Worm (Caenorhabditis elegans) whole organism, L1 larva: ENCODE data around the gene C07D8.5.

Experiments used
- ama-1 ChIP-seq: fragments of 150-350 bp; optimal IDR thresholded peaks from 2 replicates; lab custom pipeline; 2014
- egl-27 ChIP-seq, 2 experiments: fragments of 150-350 bp in 1 of 2; sonication (generic microtip); optimal IDR thresholded peaks; 3 replicates each; lab custom pipeline; 2017 to 2018; ENCODE audit warnings: missing biosample characterization in 2 of 2, missing genetic modification characterization in 2 of 2, missing genetic modification reagents in 2 of 2
- fkh-4 ChIP-seq: sonication (generic microtip); optimal IDR thresholded peaks from 2 replicates; lab custom pipeline; 2016; ENCODE audit warnings: missing compliant biosample characterization, missing genetic modification characterization, borderline replicate concordance
- lin-14 ChIP-seq: fragments of 200-800 bp; sonication (Bioruptor generic); optimal IDR thresholded peaks from 2 replicates; lab custom pipeline; 2018; ENCODE audit warnings: mild to moderate bottlenecking, missing genetic modification characterization, moderate library complexity, missing compliant biosample characterization
- nhr-11 ChIP-seq: fragments of 150-350 bp; optimal IDR thresholded peaks from 2 replicates; lab custom pipeline; 2014; ENCODE audit warnings: missing biosample characterization, missing genetic modification characterization
- pqm-1 ChIP-seq: sonication (generic microtip); optimal IDR thresholded peaks from 3 replicates; lab custom pipeline; 2017; ENCODE audit warnings: missing biosample characterization, missing genetic modification characterization

DNA sequence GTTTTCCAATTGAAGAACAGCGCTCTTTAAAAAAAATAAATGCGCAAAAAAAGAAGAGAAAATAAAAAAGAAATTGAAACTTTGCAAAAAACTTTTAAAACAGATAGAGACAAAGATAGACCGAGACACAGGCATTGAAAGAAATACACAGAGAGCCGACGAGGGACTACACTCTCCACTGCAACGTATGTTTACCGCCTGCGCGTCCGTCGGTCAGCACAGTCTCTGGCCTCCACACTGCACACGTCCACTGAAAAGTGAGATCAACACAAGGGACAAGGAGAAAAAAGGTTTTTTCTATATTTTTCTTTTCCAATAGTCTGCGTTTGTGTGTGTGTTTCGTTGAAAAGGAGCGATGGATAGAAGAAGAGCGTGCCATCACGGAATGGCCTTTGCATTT is 37.4 kb upstream of the C07D8.5 start:
- TF ChIP-seq pqm-1 (tag; lab: Kevin White, UChicago), result no peak
- TF ChIP-seq egl-27 (tag; optimal IDR thresholded peaks at IDR 0.05; lab: Kevin White, UChicago), result peak; percentile 54 to 56
- TF ChIP-seq nhr-11 (tag; lab: Kevin White, UChicago), result no peak
- no peak for TF ChIP-seq ama-1
- TF ChIP-seq fkh-4 (tag; lab: Kevin White, UChicago), result no peak
- TF ChIP-seq lin-14 (GFP tag; lab: Kevin White, UChicago), result peak; percentile 97
